Worm (Caenorhabditis elegans): ENCODE results near the gene Y22D7AL.7.

ce11 chrIII:1616245-1617026 lies 39.9 kb downstream of the Y22D7AL.7 start:
- TF ChIP-seq snpc-4 (tag; optimal IDR thresholded peaks at IDR 0.05) (no peak), nhr-76 (tag; optimal IDR thresholded peaks at IDR 0.05) (no peak), unc-39 (tag; optimal IDR thresholded peaks at IDR 0.05) (no peak), unc-62 (GFP tag; optimal IDR thresholded peaks at IDR 0.05) (no peak), nhr-77 (tag; optimal IDR thresholded peaks at IDR 0.05) (no peak), fkh-10 (GFP tag; optimal IDR thresholded peaks at IDR 0.05) (no peak), nhr-11 (tag; optimal IDR thresholded peaks at IDR 0.05) (no peak), tbx-2 (tag; optimal IDR thresholded peaks at IDR 0.05) (no peak), ztf-4 (tag; optimal IDR thresholded peaks at IDR 0.05) (peak; percentile 59), lin-15B (tag; optimal IDR thresholded peaks at IDR 0.05) (peak; percentile 68)

All from whole organism, L3 larva.